Worm (Caenorhabditis elegans) whole organism, early embryonic: Measurements from ENCODE around the gene ver-3.

ENCODE experiments used
- F13C5.2 ChIP-seq: sonication (generic microtip); optimal IDR thresholded peaks from 2 replicates; lab custom pipeline; 2017; ENCODE audit warnings: mild to moderate bottlenecking, missing genetic modification characterization, inconsistent platforms, missing compliant biosample characterization
- ama-1 ChIP-seq: fragments of 150-350 bp; optimal IDR thresholded peaks from 2 replicates; lab custom pipeline; 2014
- ets-7 ChIP-seq: sonication (generic microtip); optimal IDR thresholded peaks from 2 replicates; lab custom pipeline; 2016; ENCODE audit warnings: missing genotype, missing genetic modification characterization, missing compliant biosample characterization
- hmg-4 ChIP-seq: fragments of 200-800 bp; sonication (Bioruptor generic); optimal IDR thresholded peaks from 2 replicates; lab custom pipeline; 2018; ENCODE audit warnings: mild to moderate bottlenecking, missing genetic modification characterization, missing compliant biosample characterization
- pes-1 ChIP-seq: fragments of 200-800 bp; sonication (Bioruptor generic); IDR thresholded peaks from 2 replicates; pipeline ENCODE4 v1.3.6; 2022; ENCODE audit warnings: missing genetic modification reagents, missing genetic modification characterization, missing compliant biosample characterization
- tbx-11 ChIP-seq: fragments of 200-800 bp; sonication (Bioruptor generic); IDR thresholded peaks from 2 replicates; pipeline ENCODE4 v1.3.6; 2022; ENCODE audit warnings: missing genetic modification characterization, missing compliant biosample characterization
- tbx-37 ChIP-seq: fragments of 200-800 bp; sonication (Bioruptor generic); conservative IDR thresholded peaks from 2 replicates; pipeline ENCODE4 v1.3.6; 2022; ENCODE audit warnings: missing genetic modification reagents, missing genetic modification characterization, missing compliant biosample characterization
- tra-4 ChIP-seq: sonication (generic microtip); optimal IDR thresholded peaks from 2 replicates; lab custom pipeline; 2017; ENCODE audit warnings: missing genetic modification characterization, missing compliant biosample characterization

DNA sequence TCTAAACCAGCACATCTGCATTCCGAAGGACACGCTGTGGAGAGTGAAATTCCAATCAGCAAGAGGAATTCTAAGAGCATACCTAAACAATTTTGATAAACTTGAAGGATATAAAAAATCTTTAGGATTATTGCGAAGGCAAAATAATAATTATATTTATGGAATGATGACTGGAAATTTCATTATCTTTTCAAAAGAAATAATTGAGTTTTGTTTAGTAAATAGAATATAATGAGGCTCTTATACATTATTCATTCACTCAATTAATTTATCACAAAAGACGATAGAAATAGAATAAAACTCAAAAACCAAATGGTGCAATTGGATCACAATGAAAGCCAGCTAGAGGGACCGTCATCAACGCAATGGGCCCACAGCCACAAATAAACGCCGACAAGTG, 13.1 kb upstream of the ver-3 start, which contains the start of gene pxn-2:
- TF ChIP-seq F13C5.2 (no peak), ama-1 (lab: Kevin White, UChicago) (no peak), tbx-37 (no peak), pes-1 (no peak), tra-4 (tag; lab: Kevin White, UChicago) (no peak), tbx-11 (GFP tag; lab: Robert Waterston, UW) (no peak), ets-7 (tag; lab: Kevin White, UChicago) (no peak), hmg-4 (no peak)
